Fruit fly (Drosophila melanogaster): ENCODE data around the gene ppk13.

DNA sequence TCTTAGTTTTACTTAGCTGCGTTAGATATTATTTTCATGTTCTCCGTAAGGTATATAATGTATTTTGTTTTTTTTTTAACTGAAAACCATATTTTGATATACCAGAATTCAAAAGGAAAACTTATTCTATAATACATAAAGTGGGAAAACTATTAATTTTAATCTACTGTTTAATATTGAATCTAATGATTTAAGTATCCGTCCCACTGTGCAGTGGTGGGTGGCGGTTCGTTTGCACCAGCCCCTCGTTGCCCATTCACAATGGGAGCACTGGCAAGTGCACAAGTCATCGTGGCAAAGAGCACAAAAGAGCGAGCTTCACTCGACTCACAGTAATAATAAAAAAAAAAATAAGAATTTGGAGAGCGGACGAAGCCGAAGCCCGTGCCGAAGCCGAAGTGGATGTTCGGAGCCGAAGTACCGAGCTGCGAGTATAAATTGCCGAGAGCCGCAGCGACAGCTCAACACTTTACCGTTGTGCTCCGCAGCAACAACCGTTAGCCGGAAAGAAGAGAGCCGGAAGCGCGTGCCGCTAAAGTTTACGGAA, 8.0 kb upstream of the ppk13 start, which contains the start of gene CG34136:
- TF ChIP-seq ttk (optimal IDR thresholded peaks at IDR 0.05) (no peak), Myc (optimal IDR thresholded peaks at IDR 0.05) (no peak)
